Fruit fly (Drosophila melanogaster): ENCODE results near the gene para.

Gene para

dm6 chrX:16552567-16552966 is 19.7 kb upstream of the para start (continued):
- TF ChIP-seq knrl (GFP tag; IDR thresholded peaks at IDR 0.05; ENCODE audit: partially characterized antibody) = no peak
- TF ChIP-seq trem (tag; optimal IDR thresholded peaks at IDR 0.05) = peak; percentile 66
- peak; percentile 77 for TF ChIP-seq cwo (GFP tag; optimal IDR thresholded peaks at IDR 0.05)
- TF ChIP-seq CG2199 (GFP tag; IDR thresholded peaks at IDR 0.05) = no peak
- peak; percentile 81 for TF ChIP-seq bcd (GFP tag; optimal IDR thresholded peaks at IDR 0.05)
- peak; percentile 58 for TF ChIP-seq CG2202 (tag; optimal IDR thresholded peaks at IDR 0.05)
- TF ChIP-seq CG31365 (tag; optimal IDR thresholded peaks at IDR 0.05) = no peak
- TF ChIP-seq CG8765 (GFP tag; IDR thresholded peaks at IDR 0.05) = no peak
- peak; percentile 86 for TF ChIP-seq caup (GFP tag; optimal IDR thresholded peaks at IDR 0.05; ENCODE audit: severe bottlenecking)
- TF ChIP-seq sna (GFP tag; IDR thresholded peaks at IDR 0.05; ENCODE audit: partially characterized antibody) = no peak
- TF ChIP-seq CG10209 (GFP tag; optimal IDR thresholded peaks at IDR 0.05) = peak; percentile 84
- TF ChIP-seq Doc3 (GFP tag; IDR thresholded peaks at IDR 0.05; ENCODE audit: partially characterized antibody) = no peak
- TF ChIP-seq Bdp1 (GFP tag; optimal IDR thresholded peaks at IDR 0.05) = no peak
- TF ChIP-seq lbe (GFP tag; optimal IDR thresholded peaks at IDR 0.05) = peak; percentile 73
- no peak for TF ChIP-seq chinmo (GFP tag; IDR thresholded peaks at IDR 0.05; ENCODE audit: partially characterized antibody)
- TF ChIP-seq CG13624 (GFP tag; optimal IDR thresholded peaks at IDR 0.05) = peak; percentile 39
- TF ChIP-seq cato (GFP tag; optimal IDR thresholded peaks at IDR 0.05; ENCODE audit: borderline replicate concordance) = peak; percentile 42
- peak; percentile 48 for TF ChIP-seq Max (GFP tag; optimal IDR thresholded peaks at IDR 0.05)
- peak; percentile 81 for TF ChIP-seq Asciz (GFP tag; optimal IDR thresholded peaks at IDR 0.05)
- TF ChIP-seq CG6654 (GFP tag; optimal IDR thresholded peaks at IDR 0.05) = peak; percentile 63
- peak; percentile 49 for TF ChIP-seq CG33213 (GFP tag; optimal IDR thresholded peaks at IDR 0.05)
- peak; percentile 63; the same call in 1 of the 3 replicates for TF ChIP-seq otp (GFP tag; IDR thresholded peaks at IDR 0.05)
- no peak for TF ChIP-seq Gsc (GFP tag; IDR thresholded peaks at IDR 0.05)
- TF ChIP-seq Ets97D (GFP tag; optimal IDR thresholded peaks at IDR 0.05) = no peak
- peak; percentile 78 for TF ChIP-seq ara (GFP tag; IDR thresholded peaks at IDR 0.05)
- no peak for TF ChIP-seq Rx (GFP tag; IDR thresholded peaks at IDR 0.05)
- peak; percentile 87 for TF ChIP-seq CG30403 (GFP tag; optimal IDR thresholded peaks at IDR 0.05)
- peak; percentile 65 for TF ChIP-seq onecut (GFP tag; IDR thresholded peaks at IDR 0.05)
- peak; percentile 33 for TF ChIP-seq CG6683 (GFP tag; optimal IDR thresholded peaks at IDR 0.05)
- TF ChIP-seq Taf1 (GFP tag; IDR thresholded peaks at IDR 0.05) = peak; percentile 48; the same call in 1 of the 2 replicates
- peak; percentile 19 for TF ChIP-seq CG15073 (GFP tag; optimal IDR thresholded peaks at IDR 0.05)
- TF ChIP-seq exex (tag; optimal IDR thresholded peaks at IDR 0.05) = peak; percentile 79
- TF ChIP-seq Neu2 (GFP tag; optimal IDR thresholded peaks at IDR 0.05; ENCODE audit: borderline replicate concordance) = no peak
- TF ChIP-seq CG7963 (GFP tag; IDR thresholded peaks at IDR 0.05; ENCODE audit: partially characterized antibody) = no peak
- no peak for TF ChIP-seq CG34224 (GFP tag; IDR thresholded peaks at IDR 0.05; ENCODE audit: partially characterized antibody)
- TF ChIP-seq disco-r (GFP tag; optimal IDR thresholded peaks at IDR 0.05) = peak; percentile 21
- TF ChIP-seq CG12299 (tag; optimal IDR thresholded peaks at IDR 0.05) = peak; percentile 53
- peak; percentile 74 for TF ChIP-seq Ptx1 (GFP tag; IDR thresholded peaks at IDR 0.05)
- peak; percentile 71 for TF ChIP-seq CG10147 (GFP tag; optimal IDR thresholded peaks at IDR 0.05)
- TF ChIP-seq YL-1 (GFP tag; optimal IDR thresholded peaks at IDR 0.05) = no peak
- TF ChIP-seq CG14014 (GFP tag; IDR thresholded peaks at IDR 0.05) = peak; percentile 74; the same call in 1 of the 2 replicates
- peak; percentile 63 for TF ChIP-seq ap (GFP tag; IDR thresholded peaks at IDR 0.05)
- peak; percentile 38 for TF ChIP-seq ac (GFP tag; optimal IDR thresholded peaks at IDR 0.05)
- peak; percentile 65 for TF ChIP-seq CG18476 (GFP tag; optimal IDR thresholded peaks at IDR 0.05)
- no peak for TF ChIP-seq hbn (GFP tag; IDR thresholded peaks at IDR 0.05; ENCODE audit: partially characterized antibody)
- TF ChIP-seq vfl (GFP tag; optimal IDR thresholded peaks at IDR 0.05) = peak; percentile 42
- no peak for TF ChIP-seq corto (GFP tag; optimal IDR thresholded peaks at IDR 0.05)
- no peak for TF ChIP-seq Hmx (GFP tag; optimal IDR thresholded peaks at IDR 0.05)
- no peak for TF ChIP-seq sima (GFP tag; optimal IDR thresholded peaks at IDR 0.05)
- peak; percentile 51 for TF ChIP-seq Vsx1 (GFP tag; optimal IDR thresholded peaks at IDR 0.05)

All from whole organism, embryonic.